Fruit fly (Drosophila melanogaster): ENCODE measurements around the gene eIF2D.

The eIF2D gene

DNA sequence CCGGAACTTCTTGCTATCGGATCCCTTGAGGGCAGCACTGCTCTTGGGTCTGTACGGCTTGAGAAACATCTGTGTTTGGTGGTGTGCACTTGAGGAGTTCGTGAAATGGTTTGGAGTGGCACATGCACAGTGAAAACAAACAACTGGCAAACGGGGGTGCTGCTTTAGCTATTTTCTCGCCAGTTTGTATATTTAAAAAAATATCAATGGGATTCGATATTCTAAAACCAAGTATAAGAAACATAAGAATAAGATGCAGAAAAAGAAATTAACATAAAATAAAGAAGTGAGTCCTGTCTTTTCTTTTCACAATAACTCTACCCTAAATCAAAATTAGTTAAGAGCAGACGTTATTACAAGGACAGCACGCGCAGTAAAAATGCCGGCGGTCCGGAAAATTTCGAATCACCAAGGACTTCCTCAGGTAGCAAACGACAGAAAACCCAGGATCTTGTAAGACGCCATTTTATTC lies at the start of gene eIF2D (continued):
- TF ChIP-seq CG15479 (GFP tag; optimal IDR thresholded peaks at IDR 0.05) (peak; percentile 41), dysf (GFP tag; IDR thresholded peaks at IDR 0.05) (peak; percentile 66; the same call in 2 of the 3 replicates), nom (GFP tag; optimal IDR thresholded peaks at IDR 0.05) (peak; percentile 20)

DNA sequence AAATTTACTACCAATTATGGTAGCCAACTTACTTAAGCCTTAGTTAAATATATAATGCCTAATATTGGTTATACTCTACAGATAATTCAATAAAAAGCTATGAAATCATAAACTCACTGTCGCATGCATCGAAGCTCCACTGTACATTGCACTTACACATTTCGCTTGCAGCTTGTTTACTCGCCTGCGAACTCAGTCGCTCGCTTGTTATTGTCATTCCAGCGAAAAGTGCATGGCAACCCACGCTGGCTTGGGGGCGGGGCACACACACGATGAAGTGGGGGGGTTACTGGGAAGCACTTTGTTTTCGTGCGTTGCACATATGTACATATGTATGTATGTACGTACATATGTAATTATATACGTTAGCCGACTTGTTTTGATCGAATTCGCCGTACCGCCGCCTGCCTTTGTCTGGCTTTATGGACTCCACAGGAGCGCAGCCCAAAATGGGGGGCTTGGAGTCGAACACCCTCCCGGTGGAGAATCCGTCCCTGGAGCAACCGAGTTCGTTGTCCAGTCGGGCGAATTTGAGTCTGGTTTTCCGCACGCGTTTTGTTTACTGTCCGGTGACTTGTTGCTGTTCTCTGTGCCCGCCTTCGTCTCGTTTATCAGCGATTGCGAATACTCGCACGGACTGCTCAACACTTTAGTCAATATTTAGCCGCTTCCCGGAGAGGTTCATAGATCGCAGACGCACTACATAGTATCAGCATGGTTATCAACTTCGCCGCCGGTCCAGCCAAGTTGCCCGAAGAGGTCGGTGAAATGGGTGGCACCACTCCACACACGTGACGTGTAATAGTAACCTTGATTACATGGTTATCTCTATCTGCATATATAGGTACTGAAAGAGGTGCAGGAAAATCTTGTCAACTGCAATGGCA lies 48.5 kb upstream of the eIF2D start, which contains the start of gene CG11899:
Gene CG11899, plus strand, starts transcription at position 648 of the 887 bp plus-strand sequence.
- TF ChIP-seq emc (GFP tag; optimal IDR thresholded peaks at IDR 0.05) (no peak), Mes4 (GFP tag; optimal IDR thresholded peaks at IDR 0.05) (no peak), Max (GFP tag; optimal IDR thresholded peaks at IDR 0.05) (no peak), CG7987 (GFP tag; optimal IDR thresholded peaks at IDR 0.05) (no peak), CG3838 (GFP tag; optimal IDR thresholded peaks at IDR 0.05) (no peak), ken (GFP tag; IDR thresholded peaks at IDR 0.05) (no peak), onecut (GFP tag; IDR thresholded peaks at IDR 0.05) (no peak), ac (GFP tag; optimal IDR thresholded peaks at IDR 0.05) (no peak), abd-A (tag; optimal IDR thresholded peaks at IDR 0.05) (no peak), Dbx (GFP tag; IDR thresholded peaks at IDR 0.05) (peak; percentile 45; the same call in 1 of the 3 replicates), Ets65A (GFP tag) (peak; percentile 53), Atf6 (GFP tag; IDR thresholded peaks at IDR 0.05) (no peak), sisA (GFP tag; IDR thresholded peaks at IDR 0.05) (no peak), CG7786 (GFP tag; optimal IDR thresholded peaks at IDR 0.05) (no peak), MESR4 (GFP tag; optimal IDR thresholded peaks at IDR 0.05) (no peak), lbe (GFP tag; optimal IDR thresholded peaks at IDR 0.05) (peak; percentile 85), Hr78 (GFP tag; optimal IDR thresholded peaks at IDR 0.05) (peak in 1 of 2 experiments; percentile 37), CG15011 (GFP tag; optimal IDR thresholded peaks at IDR 0.05) (no peak), fru (optimal IDR thresholded peaks at IDR 0.05) (no peak), CG16815 (GFP tag; optimal IDR thresholded peaks at IDR 0.05) (no peak), CG18599 (GFP tag; optimal IDR thresholded peaks at IDR 0.05) (peak; percentile 12), tgo (GFP tag; IDR thresholded peaks at IDR 0.05) (no peak), Sin3A (optimal IDR thresholded peaks at IDR 0.05) (no peak), lab (GFP tag; optimal IDR thresholded peaks at IDR 0.05) (peak; percentile 21), lmd (GFP tag; IDR thresholded peaks at IDR 0.05) (peak; percentile 23; the same call in 1 of the 2 replicates), pho (GFP tag; optimal IDR thresholded peaks at IDR 0.05) (no peak), CG13775 (GFP tag; optimal IDR thresholded peaks at IDR 0.05) (no peak), Bgb (GFP tag; IDR thresholded peaks at IDR 0.05; ENCODE audit: partially characterized antibody) (0 out of 2 replicates have a peak, but pooled peaks have one; percentile 42), Bdp1 (GFP tag; optimal IDR thresholded peaks at IDR 0.05) (no peak), Aef1 (GFP tag; IDR thresholded peaks at IDR 0.05) (no peak), CG17186 (GFP tag; optimal IDR thresholded peaks at IDR 0.05) (no peak), slou (GFP tag; optimal IDR thresholded peaks at IDR 0.05) (no peak), CG12391 (tag; optimal IDR thresholded peaks at IDR 0.05) (no peak), CG6854 (GFP tag; optimal IDR thresholded peaks at IDR 0.05) (no peak), Asciz (GFP tag; optimal IDR thresholded peaks at IDR 0.05) (no peak), CG4360 (GFP tag; IDR thresholded peaks at IDR 0.05) (0 out of 2 replicates have a peak, but pooled peaks have one; percentile 34), Xrp1 (GFP tag; IDR thresholded peaks at IDR 0.05) (peak; percentile 36; the same call in 1 of the 2 replicates), ranshi (GFP tag; IDR thresholded peaks at IDR 0.05) (no peak), gcm2 (GFP tag; optimal IDR thresholded peaks at IDR 0.05) (no peak), Lhr (GFP tag; optimal IDR thresholded peaks at IDR 0.05) (no peak), Ravus (GFP tag; IDR thresholded peaks at IDR 0.05) (no peak), Sox102F (GFP tag; optimal IDR thresholded peaks at IDR 0.05) (no peak), CG4854 (GFP tag; optimal IDR thresholded peaks at IDR 0.05) (no peak), row (GFP tag; IDR thresholded peaks at IDR 0.05) (0 out of 3 replicates have a peak, but pooled peaks have one; percentile 12), CG9932 (GFP tag; IDR thresholded peaks at IDR 0.05) (0 out of 2 replicates have a peak, but pooled peaks have one; percentile 32)

All from whole organism, embryonic.